Worm (Caenorhabditis elegans) whole organism, L4 larva: Measurements from ENCODE around the gene R02D5.10.

ENCODE experiments used
- T26A8.4 ChIP-seq: fragments of 200-800 bp; sonication (Bioruptor generic); IDR thresholded peaks from 2 replicates; pipeline ENCODE4 v1.3.6; 2022; ENCODE audit warnings: missing genetic modification characterization, missing compliant biosample characterization
- ZK546.5 ChIP-seq, 2 experiments: sonication (generic microtip); optimal IDR thresholded peaks; 2 replicates each; lab custom pipeline; 2017; ENCODE audit warnings: missing biosample characterization in 2 of 2, missing genetic modification characterization in 2 of 2
- aly-2 ChIP-seq: sonication (generic microtip); optimal IDR thresholded peaks from 2 replicates; lab custom pipeline; 2018; ENCODE audit warnings: missing biosample characterization, missing genetic modification characterization
- nhr-237 ChIP-seq: sonication (generic microtip); optimal IDR thresholded peaks from 2 replicates; lab custom pipeline; 2017; ENCODE audit warnings: missing biosample characterization, missing genetic modification characterization
- skn-1 ChIP-seq: fragments of 150-350 bp; optimal IDR thresholded peaks from 2 replicates; lab custom pipeline; 2014; ENCODE audit warnings: missing biosample characterization, missing genetic modification characterization

DNA sequence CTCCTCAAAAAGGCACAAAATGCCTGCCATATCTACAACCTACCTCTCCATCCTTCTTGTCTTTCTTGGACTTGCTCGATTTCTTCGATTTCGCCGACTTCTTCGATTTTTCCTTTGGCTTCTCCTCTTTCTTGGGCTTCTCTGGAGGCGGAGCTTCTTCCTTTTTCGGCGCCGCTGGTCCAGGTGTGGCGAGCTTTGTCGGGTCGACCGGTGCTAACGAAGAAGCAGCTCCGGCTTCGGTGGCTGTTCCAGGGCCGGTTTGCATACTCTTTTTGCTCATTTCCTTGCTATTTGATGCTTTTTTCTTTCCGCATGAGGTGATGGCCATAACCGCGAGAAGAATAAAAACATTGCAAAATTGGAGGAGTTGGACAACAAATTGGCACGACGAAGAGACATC lies 1.6 kb upstream of the R02D5.10 start:
- TF ChIP-seq aly-2 (tag; lab: Kevin White, UChicago) (no peak), T26A8.4 (GFP tag; lab: Robert Waterston, UW) (no peak), skn-1 (tag; lab: Kevin White, UChicago) (no peak), nhr-237 (tag; lab: Kevin White, UChicago) (no peak), ZK546.5 (tag; optimal IDR thresholded peaks at IDR 0.05; lab: Kevin White, UChicago) (no peak)
